Worm (Caenorhabditis elegans) whole organism, L1 larva: Measurements from ENCODE around the gene pro-1.

Experiments used
- ces-1 ChIP-seq: fragments of 150-350 bp; optimal IDR thresholded peaks from 2 replicates; lab custom pipeline; 2014; ENCODE audit warnings: missing biosample characterization, missing genetic modification reagents, missing genetic modification characterization
- efl-1 ChIP-seq, 4 experiments: fragments of 150-350 bp; optimal IDR thresholded peaks in 3 of 4; peaks in 1 of 4; 1 replicate in 1 of 4; 2 replicates in 3 of 4; lab custom pipeline; 2014; ENCODE audit warnings: missing biosample characterization in 2 of 4, missing genetic modification characterization in 2 of 4, missing genetic modification reagents in 2 of 4
- nhr-20 ChIP-seq: sonication (generic microtip); optimal IDR thresholded peaks from 2 replicates; lab custom pipeline; 2016; ENCODE audit warnings: mild to moderate bottlenecking, missing genetic modification characterization, missing compliant biosample characterization
- nhr-77 ChIP-seq: fragments of 150-350 bp; optimal IDR thresholded peaks from 2 replicates; lab custom pipeline; 2014; ENCODE audit warnings: missing biosample characterization, missing genetic modification characterization
- snpc-4 ChIP-seq: fragments of 150-350 bp; optimal IDR thresholded peaks from 2 replicates; lab custom pipeline; 2014; ENCODE audit warnings: missing biosample characterization, missing genetic modification characterization
- ztf-4 ChIP-seq: fragments of 150-350 bp; optimal IDR thresholded peaks from 2 replicates; lab custom pipeline; 2014; ENCODE audit warnings: missing biosample characterization, missing genetic modification characterization

DNA sequence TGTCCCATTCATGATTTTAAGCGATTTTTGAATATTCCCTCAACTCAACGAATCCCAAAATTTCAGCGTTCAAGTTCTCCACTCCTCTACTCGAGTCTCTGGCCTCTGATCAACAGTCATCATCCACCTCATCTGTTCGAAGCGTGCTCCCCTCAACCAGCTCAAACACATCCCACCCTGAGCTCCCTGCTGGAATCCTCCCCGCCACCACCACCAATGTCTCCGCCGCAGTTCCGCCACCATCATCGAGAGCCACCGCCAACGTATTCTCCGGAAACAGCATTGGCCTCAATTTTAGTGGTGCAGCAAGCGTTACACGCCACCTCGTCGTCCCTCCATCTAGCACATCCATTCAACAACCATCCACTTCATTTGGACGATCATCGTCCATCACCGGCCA is 10.2 kb downstream of the pro-1 start:
- TF ChIP-seq snpc-4 (tag; lab: Kevin White, UChicago) (no peak), ztf-4 (no peak), ces-1 (no peak), nhr-20 (tag; lab: Kevin White, UChicago) (no peak), efl-1 (optimal IDR thresholded peaks at IDR 0.05; lab: Kevin White, UChicago) (no peak), efl-1 (GFP tag; optimal IDR thresholded peaks at IDR 0.05 in 1 of 2; lab: Kevin White, UChicago) (no peak), nhr-77 (no peak)
